Fruit fly (Drosophila melanogaster) Kc167 (cell line): ENCODE measurements around the gene CG32631.

Source experiments
- Sin3A ChIP-seq: fragments of >200 bp; optimal IDR thresholded peaks from 2 replicates; lab custom pipeline; 2018; ENCODE audit warnings: missing external identifiers
- h ChIP-seq: fragments of >200 bp; optimal IDR thresholded peaks from 3 replicates; lab custom pipeline; 2018; ENCODE audit warnings: missing external identifiers
- ttk ChIP-seq: sonication (Bioruptor generic); optimal IDR thresholded peaks from 2 replicates; lab custom pipeline; 2017; ENCODE audit warnings: missing external identifiers

- no peak for TF ChIP-seq ttk (lab: Kevin White, UChicago)
- no peak for TF ChIP-seq h (lab: Kevin White, UChicago)
- no peak for TF ChIP-seq Sin3A (lab: Kevin White, UChicago)
Observed at dm6 chrX:13579322-13579721, 23.1 kb downstream of the CG32631 start.
